Worm (Caenorhabditis elegans) whole organism, L3 larva: ENCODE data around the gene F09C6.10.

Source experiments
- fos-1 ChIP-seq: fragments of 150-350 bp; optimal IDR thresholded peaks from 2 replicates; lab custom pipeline; 2014; ENCODE audit warnings: missing biosample characterization, missing genetic modification characterization
- mdl-1 ChIP-seq: fragments of 150-350 bp; optimal IDR thresholded peaks from 2 replicates; lab custom pipeline; 2014; ENCODE audit warnings: missing biosample characterization, missing genetic modification characterization
- nhr-237 ChIP-seq: fragments of 150-350 bp; optimal IDR thresholded peaks from 2 replicates; lab custom pipeline; 2014; ENCODE audit warnings: missing biosample characterization, missing genetic modification characterization
- nhr-28 ChIP-seq: fragments of 150-350 bp; optimal IDR thresholded peaks from 2 replicates; lab custom pipeline; 2014; ENCODE audit warnings: missing biosample characterization, missing genetic modification characterization
- nhr-77 ChIP-seq: fragments of 150-350 bp; optimal IDR thresholded peaks from 2 replicates; lab custom pipeline; 2014; ENCODE audit warnings: missing biosample characterization, missing genetic modification characterization

DNA sequence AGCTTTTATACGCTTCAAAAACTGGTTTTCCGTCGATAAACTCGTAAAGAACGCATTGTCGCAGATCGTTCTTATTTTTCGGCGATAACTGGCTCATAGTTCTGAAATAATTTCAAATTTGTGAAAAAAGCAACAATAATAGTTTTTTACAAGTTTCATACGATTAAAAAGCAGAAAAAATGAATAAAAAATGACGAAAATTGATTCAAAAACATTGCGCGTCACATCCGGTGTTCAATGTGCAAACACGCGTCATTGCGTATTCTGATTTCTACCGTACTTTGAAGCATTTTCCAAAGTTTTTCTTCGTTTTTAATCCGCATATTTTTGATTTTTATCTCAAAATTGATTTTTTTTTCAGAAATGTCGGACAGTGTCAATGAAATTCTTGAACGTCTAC, 2.4 kb upstream of the F09C6.10 start, which contains the start of the genes fbxa-206 and Y102A5C.2:
- TF ChIP-seq nhr-28 (tag; lab: Kevin White, UChicago) (no peak), fos-1 (tag; lab: Kevin White, UChicago) (no peak), mdl-1 (tag; lab: Kevin White, UChicago) (no peak), nhr-237 (tag; lab: Kevin White, UChicago) (no peak), nhr-77 (tag; lab: Kevin White, UChicago) (no peak)
